Fruit fly (Drosophila melanogaster) whole organism, embryonic: ENCODE results near the gene Nf1.

Experiments
- Antp ChIP-seq: fragments of 200-800 bp; sonication (Bioruptor generic); optimal IDR thresholded peaks from 3 replicates; lab custom pipeline; 2016; ENCODE audit warnings: missing biosample characterization, missing genetic modification characterization
- Awh ChIP-seq: fragments of 200-800 bp; sonication (Bioruptor generic); IDR thresholded peaks from 2 replicates; pipeline ENCODE4, ENCODE4 v1.3.6; 2022; ENCODE audit warnings: missing biosample characterization, missing genetic modification characterization
- CG10147 ChIP-seq: fragments of 200-800 bp; sonication (Bioruptor generic); optimal IDR thresholded peaks from 2 replicates; lab custom pipeline; 2019; ENCODE audit warnings: missing biosample characterization, mild to moderate bottlenecking, missing genetic modification characterization, moderate library complexity
- CG10431 ChIP-seq: fragments of 200-800 bp; sonication (Bioruptor generic); optimal IDR thresholded peaks from 3 replicates; lab custom pipeline; 2018; ENCODE audit warnings: missing biosample characterization, mild to moderate bottlenecking, missing genetic modification characterization
- CG11093 ChIP-seq: fragments of 200-800 bp; sonication (Bioruptor generic); IDR thresholded peaks from 3 replicates; pipeline ENCODE4 v1.3.6; 2022; ENCODE audit warnings: missing biosample characterization, missing genetic modification characterization
- CG11696 ChIP-seq: fragments of 200-800 bp; sonication (Bioruptor generic); IDR thresholded peaks from 2 replicates; pipeline ENCODE4 v1.3.6; 2022; ENCODE audit warnings: missing biosample characterization, missing genetic modification characterization
- CG12071 ChIP-seq: fragments of 200-800 bp; sonication (Bioruptor generic); optimal IDR thresholded peaks from 3 replicates; lab custom pipeline; 2018; ENCODE audit warnings: missing biosample characterization, mild to moderate bottlenecking, missing genetic modification characterization
- CG14667 ChIP-seq: fragments of 200-800 bp; sonication (Bioruptor generic); IDR thresholded peaks from 2 replicates; pipeline ENCODE4 v1.3.6; 2022; ENCODE audit warnings: missing biosample characterization, missing genetic modification characterization
- CG15269 ChIP-seq: fragments of 200-800 bp; sonication (Bioruptor generic); optimal IDR thresholded peaks from 2 replicates; lab custom pipeline; 2018; ENCODE audit warnings: missing biosample characterization, mild to moderate bottlenecking, missing genetic modification characterization, moderate library complexity
- CG1529 ChIP-seq: fragments of 200-800 bp; sonication (Bioruptor generic); optimal IDR thresholded peaks from 3 replicates; lab custom pipeline; 2018; ENCODE audit warnings: missing biosample characterization, missing genetic modification characterization
- CG15479 ChIP-seq: fragments of 200-800 bp; sonication (Bioruptor generic); optimal IDR thresholded peaks from 3 replicates; lab custom pipeline; 2019; ENCODE audit warnings: missing biosample characterization, mild to moderate bottlenecking, missing genetic modification characterization, moderate library complexity
- CG1792 ChIP-seq: fragments of 200-800 bp; sonication (Bioruptor generic); optimal IDR thresholded peaks from 2 replicates; lab custom pipeline; 2016; ENCODE audit warnings: missing biosample characterization, missing genetic modification characterization
- CG1832 ChIP-seq: fragments of 200-800 bp; sonication (Bioruptor generic); optimal IDR thresholded peaks from 2 replicates; lab custom pipeline; 2017; ENCODE audit warnings: missing biosample characterization, mild to moderate bottlenecking, missing genetic modification characterization, inconsistent platforms
- CG18619 ChIP-seq: fragments of 200-800 bp; sonication (Bioruptor generic); optimal IDR thresholded peaks from 3 replicates; lab custom pipeline; 2017; ENCODE audit warnings: missing biosample characterization, mild to moderate bottlenecking, missing genetic modification characterization
- CG18764 ChIP-seq: fragments of 200-800 bp; sonication (Bioruptor generic); optimal IDR thresholded peaks from 3 replicates; lab custom pipeline; 2016; ENCODE audit warnings: missing biosample characterization, missing genetic modification characterization
- CG4730 ChIP-seq: fragments of 200-800 bp; sonication (Bioruptor generic); IDR thresholded peaks from 2 replicates; pipeline ENCODE4 v1.3.6; 2022; ENCODE audit warnings: missing biosample characterization, missing genetic modification characterization
- CG5180 ChIP-seq: fragments of 200-800 bp; sonication (Bioruptor generic); optimal IDR thresholded peaks from 3 replicates; lab custom pipeline; 2017; ENCODE audit warnings: missing biosample characterization, missing genetic modification characterization, mild to moderate bottlenecking, moderate library complexity, missing genetic modification reagents
- CG6175 ChIP-seq: fragments of 200-800 bp; sonication (Bioruptor generic); IDR thresholded peaks from 3 replicates; pipeline ENCODE4 v1.3.6; 2022; ENCODE audit warnings: missing biosample characterization, missing genetic modification characterization
- CG6813 ChIP-seq: fragments of 200-800 bp; sonication (Bioruptor generic); optimal IDR thresholded peaks from 2 replicates; lab custom pipeline; 2017; ENCODE audit warnings: missing biosample characterization, missing genetic modification characterization, mild to moderate bottlenecking, moderate library complexity, missing genetic modification reagents
- CG9932 ChIP-seq: fragments of 200-800 bp; sonication (Bioruptor generic); IDR thresholded peaks from 2 replicates; pipeline ENCODE4 v1.3.6; 2022; ENCODE audit warnings: missing biosample characterization, missing genetic modification characterization
- CHES-1-like ChIP-seq: fragments of 200-800 bp; sonication (Bioruptor generic); optimal IDR thresholded peaks from 2 replicates; lab custom pipeline; 2016; ENCODE audit warnings: missing biosample characterization, missing genetic modification characterization
- Dad ChIP-seq: fragments of 200-800 bp; sonication (Bioruptor generic); optimal IDR thresholded peaks from 3 replicates; lab custom pipeline; 2016; ENCODE audit warnings: missing biosample characterization, missing genetic modification characterization
- Dll ChIP-seq: fragments of 200-800 bp; sonication (Bioruptor generic); IDR thresholded peaks from 4 replicates; pipeline ENCODE4 v1.3.6; 2022; ENCODE audit warnings: missing biosample characterization, missing genetic modification characterization; ENCODE audit not compliant: partially characterized antibody
- Doc2 ChIP-seq: fragments of 200-800 bp; sonication (Bioruptor generic); IDR thresholded peaks from 2 replicates; pipeline ENCODE4 v1.3.6; 2022; ENCODE audit warnings: missing biosample characterization, missing genetic modification characterization
- Dp ChIP-seq: fragments of 200-800 bp; sonication (Bioruptor generic); optimal IDR thresholded peaks from 2 replicates; lab custom pipeline; 2018; ENCODE audit warnings: missing biosample characterization, mild to moderate bottlenecking, missing genetic modification characterization, moderate library complexity
- Drgx ChIP-seq: fragments of 200-800 bp; sonication (Bioruptor generic); IDR thresholded peaks from 2 replicates; pipeline ENCODE4 v1.3.6; 2022; ENCODE audit warnings: missing biosample characterization, missing genetic modification characterization
- E2f2 ChIP-seq: fragments of 200-800 bp; sonication (Bioruptor generic); IDR thresholded peaks from 2 replicates; pipeline ENCODE4 v1.3.6; 2022; ENCODE audit warnings: missing biosample characterization, missing genetic modification characterization
- Fer2 ChIP-seq: fragments of 200-800 bp; sonication (Bioruptor generic); optimal IDR thresholded peaks from 2 replicates; lab custom pipeline; 2018; ENCODE audit warnings: missing biosample characterization, mild to moderate bottlenecking, missing genetic modification characterization, moderate library complexity
- Kr ChIP-seq: fragments of 200-800 bp; sonication (Bioruptor generic); optimal IDR thresholded peaks from 2 replicates; lab custom pipeline; 2017; ENCODE audit warnings: missing biosample characterization, mild to moderate bottlenecking, missing genetic modification characterization
- MTF-1 ChIP-seq: fragments of 200-800 bp; sonication (Bioruptor generic); optimal IDR thresholded peaks from 2 replicates; lab custom pipeline; 2018; ENCODE audit warnings: missing biosample characterization, mild to moderate bottlenecking, missing genetic modification characterization, borderline replicate concordance
- Rx ChIP-seq: fragments of 200-800 bp; sonication (Bioruptor generic); IDR thresholded peaks from 2 replicates; pipeline ENCODE4 v1.3.6; 2022; ENCODE audit warnings: missing biosample characterization, missing genetic modification characterization
- Xrp1 ChIP-seq: fragments of 200-800 bp; sonication (Bioruptor generic); IDR thresholded peaks from 2 replicates; pipeline ENCODE4 v1.3.6; 2022; ENCODE audit warnings: missing biosample characterization, missing genetic modification characterization
- ara ChIP-seq: fragments of 200-800 bp; sonication (Bioruptor generic); IDR thresholded peaks from 2 replicates; pipeline ENCODE4 v1.3.6; 2022; ENCODE audit warnings: missing biosample characterization, missing genetic modification characterization
- bab2 ChIP-seq: fragments of 200-800 bp; sonication (Bioruptor generic); optimal IDR thresholded peaks from 2 replicates; lab custom pipeline; 2016; ENCODE audit warnings: missing biosample characterization, missing genetic modification characterization
- chif ChIP-seq, 2 experiments: fragments of 200-800 bp; sonication (Bioruptor generic); optimal IDR thresholded peaks; 3 replicates each; lab custom pipeline; 2016; ENCODE audit warnings: missing biosample characterization in 2 of 2, missing genetic modification characterization in 2 of 2
- croc ChIP-seq: fragments of 200-800 bp; sonication (Bioruptor generic); conservative IDR thresholded peaks from 3 replicates; pipeline ENCODE4 v1.3.6; 2022; ENCODE audit warnings: missing biosample characterization, missing genetic modification characterization
- dmrt99B ChIP-seq: fragments of 200-800 bp; sonication (Bioruptor generic); optimal IDR thresholded peaks from 2 replicates; lab custom pipeline; 2018; ENCODE audit warnings: missing biosample characterization, mild to moderate bottlenecking, missing genetic modification characterization, moderate library complexity
- eve ChIP-seq, 2 experiments: fragments of >200 bp; optimal IDR thresholded peaks; 2 replicates each; lab custom pipeline; 2017; ENCODE audit warnings: missing biosample characterization in 2 of 2, missing genetic modification characterization in 2 of 2
- ham ChIP-seq: fragments of 200-800 bp; sonication (Bioruptor generic); IDR thresholded peaks from 2 replicates; pipeline ENCODE4 v1.3.6; 2022; ENCODE audit warnings: missing biosample characterization, missing genetic modification characterization
- peb ChIP-seq: fragments of 200-800 bp; sonication (Bioruptor generic); IDR thresholded peaks from 2 replicates; pipeline ENCODE4 v1.3.6; 2022; ENCODE audit warnings: missing biosample characterization, missing genetic modification characterization
- pnt ChIP-seq: fragments of 200-800 bp; sonication (Bioruptor generic); optimal IDR thresholded peaks from 3 replicates; lab custom pipeline; 2016; ENCODE audit warnings: missing biosample characterization, missing genetic modification characterization
- repo ChIP-seq: fragments of 200-800 bp; sonication (Bioruptor generic); optimal IDR thresholded peaks from 2 replicates; lab custom pipeline; 2016; ENCODE audit warnings: missing biosample characterization, missing genetic modification characterization
- row ChIP-seq: fragments of 200-800 bp; sonication (Bioruptor generic); IDR thresholded peaks from 3 replicates; pipeline ENCODE4 v1.3.6; 2022; ENCODE audit warnings: missing biosample characterization, missing genetic modification characterization
- sens ChIP-seq: fragments of 200-800 bp; sonication (Bioruptor generic); peaks from one replicate; lab custom pipeline; 2016; ENCODE audit warnings: missing biosample characterization, missing genetic modification characterization
- sima ChIP-seq: fragments of 200-800 bp; sonication (Bioruptor generic); optimal IDR thresholded peaks from 2 replicates; lab custom pipeline; 2016; ENCODE audit warnings: missing biosample characterization, missing genetic modification characterization
- sob ChIP-seq: fragments of 200-800 bp; sonication (Bioruptor generic); IDR thresholded peaks from 2 replicates; pipeline ENCODE4 v1.3.6; 2022; ENCODE audit warnings: missing biosample characterization, missing genetic modification characterization
- sqz ChIP-seq: fragments of 200-800 bp; sonication (Bioruptor generic); optimal IDR thresholded peaks from 3 replicates; lab custom pipeline; 2018; ENCODE audit warnings: missing biosample characterization, mild to moderate bottlenecking, missing genetic modification characterization
- stwl ChIP-seq: fragments of 200-800 bp; sonication (Bioruptor generic); optimal IDR thresholded peaks from 3 replicates; lab custom pipeline; 2018; ENCODE audit warnings: missing biosample characterization, mild to moderate bottlenecking, missing genetic modification characterization, moderate library complexity
- tna ChIP-seq: fragments of 200-800 bp; sonication (Bioruptor generic); IDR thresholded peaks from 2 replicates; pipeline ENCODE4 v1.3.6; 2022; ENCODE audit warnings: missing biosample characterization, missing genetic modification characterization; ENCODE audit not compliant: partially characterized antibody
- toy ChIP-seq: fragments of 200-800 bp; sonication (Bioruptor generic); IDR thresholded peaks from 2 replicates; pipeline ENCODE4 v1.3.6; 2022; ENCODE audit warnings: missing biosample characterization, missing genetic modification characterization
- unpg ChIP-seq: fragments of 200-800 bp; sonication (Bioruptor generic); optimal IDR thresholded peaks from 3 replicates; lab custom pipeline; 2018; ENCODE audit warnings: missing biosample characterization, mild to moderate bottlenecking, missing genetic modification characterization, moderate library complexity
- wek ChIP-seq: fragments of 200-800 bp; sonication (Bioruptor generic); optimal IDR thresholded peaks from 3 replicates; lab custom pipeline; 2018; ENCODE audit warnings: missing biosample characterization, mild to moderate bottlenecking, missing genetic modification characterization, moderate library complexity
- z ChIP-seq: fragments of 200-800 bp; sonication (Bioruptor generic); IDR thresholded peaks from 3 replicates; pipeline ENCODE4 v1.3.6; 2022; ENCODE audit warnings: missing biosample characterization, missing genetic modification characterization

Nf1 gene

dm6 chr3R:25982734-25983133 is at the start of gene Nf1 (continued):
- TF ChIP-seq toy (GFP tag; lab: Robert Waterston, UW) (no peak), Fer2 (tag; lab: Kevin White, UChicago) (no peak), CG1529 (GFP tag; lab: Kevin White, UChicago) (no peak), E2f2 (GFP tag; lab: Robert Waterston, UW) (peak; percentile 98), CG11696 (GFP tag; lab: Robert Waterston, UW) (no peak), wek (GFP tag; lab: Kevin White, UChicago) (no peak), CG12071 (GFP tag; lab: Kevin White, UChicago) (no peak), row (peak; percentile 35; the same call in 1 of the 3 replicates), Dad (GFP tag; lab: Kevin White, UChicago) (no peak), Drgx (GFP tag; lab: Robert Waterston, UW) (no peak), Xrp1 (GFP tag; lab: Robert Waterston, UW) (no peak), ara (no peak), sima (GFP tag; lab: Kevin White, UChicago) (no peak), CG10147 (GFP tag; lab: Kevin White, UChicago) (no peak), CG14667 (GFP tag; lab: Robert Waterston, UW) (no peak), CG1832 (no peak), bab2 (GFP tag; lab: Kevin White, UChicago) (no peak), tna (GFP tag; lab: Robert Waterston, UW) (peak; percentile 48; the same call in 1 of the 2 replicates), sens (peak; percentile 38), CG18619 (GFP tag; lab: Kevin White, UChicago) (no peak), CG18764 (GFP tag; lab: Kevin White, UChicago) (no peak), MTF-1 (GFP tag; lab: Kevin White, UChicago) (no peak), CG6813 (GFP tag; lab: Kevin White, UChicago) (no peak), peb (GFP tag; lab: Robert Waterston, UW) (no peak), sqz (GFP tag; lab: Kevin White, UChicago) (no peak), CG4730 (no peak), Rx (GFP tag; lab: Robert Waterston, UW) (no peak), CHES-1-like (GFP tag; lab: Kevin White, UChicago) (no peak), repo (GFP tag; lab: Kevin White, UChicago) (peak; percentile 34), Antp (GFP tag; lab: Kevin White, UChicago) (peak; percentile 7), Awh (GFP tag; lab: Robert Waterston, UW) (no peak), ham (GFP tag; lab: Robert Waterston, UW) (no peak), eve (GFP tag; optimal IDR thresholded peaks at IDR 0.05; lab: Kevin White, UChicago) (no peak), CG15479 (GFP tag; lab: Kevin White, UChicago) (no peak), stwl (tag; lab: Kevin White, UChicago) (peak; percentile 84), chif (GFP tag; optimal IDR thresholded peaks at IDR 0.05; lab: Kevin White, UChicago) (no peak), croc (GFP tag; lab: Robert Waterston, UW) (no peak), CG5180 (GFP tag; lab: Kevin White, UChicago) (no peak), CG1792 (no peak), z (GFP tag; lab: Robert Waterston, UW) (no peak), Dp (GFP tag; lab: Kevin White, UChicago) (peak; percentile 95), CG6175 (GFP tag; lab: Robert Waterston, UW) (no peak), CG10431 (no peak), Kr (no peak), CG11093 (GFP tag; lab: Robert Waterston, UW) (no peak), CG15269 (no peak), Dll (peak; percentile 84), pnt (no peak), dmrt99B (tag; lab: Kevin White, UChicago) (no peak), unpg (GFP tag; lab: Kevin White, UChicago) (no peak), Doc2 (GFP tag; lab: Robert Waterston, UW) (no peak), sob (GFP tag; lab: Robert Waterston, UW) (no peak), CG9932 (GFP tag; lab: Robert Waterston, UW) (peak; percentile 46; the same call in 1 of the 2 replicates)
